Worm (Caenorhabditis elegans) whole organism, L3 larva: ENCODE data around the gene ZK1067.3.

ENCODE experiments used
- R02D3.7 ChIP-seq: fragments of 150-350 bp; optimal IDR thresholded peaks from 2 replicates; lab custom pipeline; 2014; ENCODE audit warnings: missing biosample characterization, missing genetic modification characterization
- ama-1 ChIP-seq: fragments of 150-350 bp; optimal IDR thresholded peaks from 2 replicates; lab custom pipeline; 2018
- ceh-9 ChIP-seq: sonication (generic microtip); optimal IDR thresholded peaks from 2 replicates; lab custom pipeline; 2018; ENCODE audit warnings: missing biosample characterization, missing genetic modification characterization
- mdl-1 ChIP-seq: fragments of 150-350 bp; optimal IDR thresholded peaks from 2 replicates; lab custom pipeline; 2014; ENCODE audit warnings: missing biosample characterization, missing genetic modification characterization
- nhr-12 ChIP-seq: fragments of 150-350 bp; optimal IDR thresholded peaks from 2 replicates; lab custom pipeline; 2014; ENCODE audit warnings: missing biosample characterization, missing genetic modification characterization
- pqm-1 ChIP-seq: fragments of 150-350 bp; optimal IDR thresholded peaks from 2 replicates; lab custom pipeline; 2017; ENCODE audit warnings: missing biosample characterization, missing genetic modification characterization, inconsistent platforms
- unc-62 ChIP-seq: fragments of 150-350 bp; sonication (generic microtip); optimal IDR thresholded peaks from 4 replicates; lab custom pipeline; 2014; ENCODE audit warnings: missing biosample characterization, missing genetic modification reagents, missing genetic modification characterization

- TF ChIP-seq pqm-1 (tag; lab: Kevin White, UChicago) (no peak), ama-1 (lab: Kevin White, UChicago) (no peak), mdl-1 (tag; lab: Kevin White, UChicago) (no peak), nhr-12 (no peak), ceh-9 (tag; lab: Kevin White, UChicago) (no peak), unc-62 (GFP tag; lab: Kevin White, UChicago) (no peak), R02D3.7 (tag; lab: Kevin White, UChicago) (no peak)
These were observed 48.2 kb downstream of the ZK1067.3 start for ce11 chrII:9271285-9271684.
